Fruit fly (Drosophila melanogaster) whole organism, embryonic: ENCODE measurements around the gene HBS1.

Experiments
- B-H1 ChIP-seq: fragments of 200-800 bp; sonication (Bioruptor generic); IDR thresholded peaks from 3 replicates; pipeline ENCODE4 v1.3.6; 2022; ENCODE audit warnings: missing biosample characterization, missing genetic modification characterization
- B-H2 ChIP-seq: fragments of 200-800 bp; sonication (Bioruptor generic); optimal IDR thresholded peaks from 2 replicates; lab custom pipeline; 2018; ENCODE audit warnings: missing biosample characterization, mild to moderate bottlenecking, missing genetic modification characterization
- CG10565 ChIP-seq: fragments of 200-800 bp; sonication (Bioruptor generic); optimal IDR thresholded peaks from 3 replicates; lab custom pipeline; 2016; ENCODE audit warnings: missing biosample characterization, mild to moderate bottlenecking, missing genetic modification characterization
- CG10979 ChIP-seq: fragments of 200-800 bp; sonication (Bioruptor generic); optimal IDR thresholded peaks from 2 replicates; lab custom pipeline; 2018; ENCODE audit warnings: missing biosample characterization, mild to moderate bottlenecking, missing genetic modification characterization, moderate library complexity
- CG1233 ChIP-seq: fragments of 200-800 bp; sonication (Bioruptor generic); optimal IDR thresholded peaks from 4 replicates; lab custom pipeline; 2018; ENCODE audit warnings: missing biosample characterization, mild to moderate bottlenecking, missing genetic modification characterization
- CG12942 ChIP-seq: fragments of 200-800 bp; sonication (Bioruptor generic); optimal IDR thresholded peaks from 3 replicates; lab custom pipeline; 2016; ENCODE audit warnings: missing biosample characterization, missing genetic modification characterization
- CG13287 ChIP-seq: fragments of 200-800 bp; sonication (Bioruptor generic); IDR thresholded peaks from 2 replicates; pipeline ENCODE4 v1.3.6; 2022; ENCODE audit warnings: missing biosample characterization, missing genetic modification characterization; ENCODE audit not compliant: partially characterized antibody
- CG13624 ChIP-seq: fragments of 200-800 bp; sonication (Bioruptor generic); optimal IDR thresholded peaks from 2 replicates; lab custom pipeline; 2016; ENCODE audit warnings: missing biosample characterization, missing genetic modification characterization
- CG14441 ChIP-seq: fragments of 200-800 bp; sonication (Bioruptor generic); IDR thresholded peaks from 2 replicates; pipeline ENCODE4 v1.3.6; 2022; ENCODE audit warnings: missing biosample characterization, missing genetic modification characterization
- CG15514 ChIP-seq: fragments of 200-800 bp; sonication (Bioruptor generic); optimal IDR thresholded peaks from 3 replicates; lab custom pipeline; 2017; ENCODE audit warnings: missing biosample characterization, missing genetic modification characterization, mild to moderate bottlenecking, moderate library complexity, missing genetic modification reagents
- CG15696 ChIP-seq: fragments of 200-800 bp; sonication (Bioruptor generic); optimal IDR thresholded peaks from 2 replicates; lab custom pipeline; 2019; ENCODE audit warnings: missing biosample characterization, mild to moderate bottlenecking, missing genetic modification characterization, moderate library complexity
- CG16813 ChIP-seq: fragments of 200-800 bp; sonication (Bioruptor generic); IDR thresholded peaks from 3 replicates; pipeline ENCODE4 v1.3.6; 2022; ENCODE audit warnings: missing biosample characterization, missing genetic modification characterization; ENCODE audit not compliant: partially characterized antibody
- CG17359 ChIP-seq: fragments of 200-800 bp; sonication (Bioruptor generic); optimal IDR thresholded peaks from 3 replicates; lab custom pipeline; 2018; ENCODE audit warnings: missing biosample characterization, mild to moderate bottlenecking, missing genetic modification characterization, moderate library complexity
- CG17612 ChIP-seq: fragments of 200-800 bp; sonication (Bioruptor generic); IDR thresholded peaks from 2 replicates; pipeline ENCODE4 v1.3.6; 2022; ENCODE audit warnings: missing biosample characterization, missing genetic modification characterization
- CG2116 ChIP-seq: fragments of 200-800 bp; sonication (Bioruptor generic); optimal IDR thresholded peaks from 3 replicates; lab custom pipeline; 2018; ENCODE audit warnings: missing biosample characterization, mild to moderate bottlenecking, missing genetic modification characterization
- CG2199 ChIP-seq: fragments of 200-800 bp; sonication (Bioruptor generic); IDR thresholded peaks from 3 replicates; pipeline ENCODE4 v1.3.6; 2022; ENCODE audit warnings: missing biosample characterization, missing genetic modification characterization
- CG2202 ChIP-seq: fragments of 200-800 bp; sonication (Bioruptor generic); optimal IDR thresholded peaks from 2 replicates; lab custom pipeline; 2018; ENCODE audit warnings: missing biosample characterization, mild to moderate bottlenecking, missing genetic modification characterization
- CG32767 ChIP-seq: fragments of 200-800 bp; sonication (Bioruptor generic); IDR thresholded peaks from 2 replicates; pipeline ENCODE4 v1.3.6; 2022; ENCODE audit warnings: missing biosample characterization, missing genetic modification characterization
- CG3847 ChIP-seq: fragments of 200-800 bp; sonication (Bioruptor generic); IDR thresholded peaks from 2 replicates; pipeline ENCODE4 v1.3.6; 2022; ENCODE audit warnings: missing biosample characterization, missing genetic modification characterization
- CG6272 ChIP-seq: fragments of 200-800 bp; sonication (Bioruptor generic); IDR thresholded peaks from 2 replicates; pipeline ENCODE4 v1.3.6; 2022; ENCODE audit warnings: missing biosample characterization, missing genetic modification characterization
- CG6654 ChIP-seq: fragments of 200-800 bp; sonication (Bioruptor generic); optimal IDR thresholded peaks from 2 replicates; lab custom pipeline; 2017; ENCODE audit warnings: missing biosample characterization, mild to moderate bottlenecking, missing genetic modification characterization
- CG6683 ChIP-seq: fragments of 200-800 bp; sonication (Bioruptor generic); optimal IDR thresholded peaks from 2 replicates; lab custom pipeline; 2017; ENCODE audit warnings: missing biosample characterization, mild to moderate bottlenecking, missing genetic modification characterization, missing genetic modification reagents
- CG6689 ChIP-seq: fragments of 200-800 bp; sonication (Bioruptor generic); IDR thresholded peaks from 2 replicates; pipeline ENCODE4 v1.3.6; 2022; ENCODE audit warnings: missing biosample characterization, missing genetic modification characterization
- CG7372 ChIP-seq: fragments of 200-800 bp; sonication (Bioruptor generic); IDR thresholded peaks from 2 replicates; pipeline ENCODE4 v1.3.6; 2022; ENCODE audit warnings: missing biosample characterization, missing genetic modification characterization
- CG7556 ChIP-seq: fragments of 200-800 bp; sonication (Bioruptor generic); optimal IDR thresholded peaks from 2 replicates; lab custom pipeline; 2017; ENCODE audit warnings: missing biosample characterization, mild to moderate bottlenecking, missing genetic modification characterization
- CG7987 ChIP-seq: fragments of 200-800 bp; sonication (Bioruptor generic); optimal IDR thresholded peaks from 2 replicates; lab custom pipeline; 2018; ENCODE audit warnings: missing biosample characterization, mild to moderate bottlenecking, missing genetic modification characterization, moderate library complexity
- CG8359 ChIP-seq: fragments of 200-800 bp; sonication (Bioruptor generic); optimal IDR thresholded peaks from 2 replicates; lab custom pipeline; 2017; ENCODE audit warnings: missing biosample characterization, mild to moderate bottlenecking, missing genetic modification characterization, borderline replicate concordance
- CG9437 ChIP-seq: fragments of 200-800 bp; sonication (Bioruptor generic); optimal IDR thresholded peaks from 2 replicates; lab custom pipeline; 2018; ENCODE audit warnings: missing biosample characterization, mild to moderate bottlenecking, missing genetic modification characterization
- CTCF ChIP-seq: fragments of 200-800 bp; sonication (Bioruptor generic); optimal IDR thresholded peaks from 2 replicates; lab custom pipeline; 2017; ENCODE audit warnings: missing biosample characterization, mild to moderate bottlenecking, missing genetic modification characterization, moderate library complexity
- Dp ChIP-seq: fragments of 200-800 bp; sonication (Bioruptor generic); optimal IDR thresholded peaks from 2 replicates; lab custom pipeline; 2018; ENCODE audit warnings: missing biosample characterization, mild to moderate bottlenecking, missing genetic modification characterization, moderate library complexity
- Ets65A ChIP-seq: fragments of 200-800 bp; sonication (Bioruptor generic); peaks from one replicate; lab custom pipeline; 2016; ENCODE audit warnings: missing biosample characterization, missing genetic modification characterization
- Optix ChIP-seq: fragments of 200-800 bp; sonication (Bioruptor generic); IDR thresholded peaks from 3 replicates; pipeline ENCODE4 v1.3.6; 2022; ENCODE audit warnings: missing biosample characterization, missing genetic modification characterization
- amos ChIP-seq: fragments of 200-800 bp; sonication (Bioruptor generic); IDR thresholded peaks from 2 replicates; pipeline ENCODE4 v1.3.6; 2022; ENCODE audit warnings: missing biosample characterization, missing genetic modification characterization; ENCODE audit not compliant: partially characterized antibody
- aop ChIP-seq: fragments of 200-800 bp; sonication (Bioruptor generic); IDR thresholded peaks from 2 replicates; pipeline ENCODE4 v1.3.6; 2022; ENCODE audit warnings: missing biosample characterization, missing genetic modification characterization
- crol ChIP-seq: fragments of 200-800 bp; sonication (Bioruptor generic); IDR thresholded peaks from 2 replicates; pipeline ENCODE4 v1.3.6; 2022; ENCODE audit warnings: missing biosample characterization, missing genetic modification characterization
- dmrt99B ChIP-seq: fragments of 200-800 bp; sonication (Bioruptor generic); optimal IDR thresholded peaks from 2 replicates; lab custom pipeline; 2018; ENCODE audit warnings: missing biosample characterization, mild to moderate bottlenecking, missing genetic modification characterization, moderate library complexity
- gro ChIP-seq: fragments of 200-800 bp; sonication (Bioruptor generic); optimal IDR thresholded peaks from 2 replicates; lab custom pipeline; 2016; ENCODE audit warnings: missing biosample characterization, missing genetic modification characterization
- ham ChIP-seq: fragments of 200-800 bp; sonication (Bioruptor generic); IDR thresholded peaks from 2 replicates; pipeline ENCODE4 v1.3.6; 2022; ENCODE audit warnings: missing biosample characterization, missing genetic modification characterization
- hbn ChIP-seq: fragments of 200-800 bp; sonication (Bioruptor generic); IDR thresholded peaks from 2 replicates; pipeline ENCODE4 v1.3.6; 2022; ENCODE audit warnings: missing biosample characterization, missing genetic modification characterization; ENCODE audit not compliant: partially characterized antibody
- kni ChIP-seq: fragments of 200-800 bp; sonication (Bioruptor generic); optimal IDR thresholded peaks from 3 replicates; lab custom pipeline; 2017; ENCODE audit warnings: mild to moderate bottlenecking, missing biosample characterization, missing genetic modification reagents, missing genetic modification characterization
- maf-S ChIP-seq: fragments of 200-800 bp; sonication (Bioruptor generic); optimal IDR thresholded peaks from 2 replicates; lab custom pipeline; 2016; ENCODE audit warnings: missing biosample characterization, missing genetic modification characterization
- nmo ChIP-seq: fragments of 200-800 bp; sonication (Bioruptor generic); optimal IDR thresholded peaks from 2 replicates; lab custom pipeline; 2018; ENCODE audit warnings: missing biosample characterization, mild to moderate bottlenecking, missing genetic modification characterization, moderate library complexity
- otp ChIP-seq: fragments of 200-800 bp; sonication (Bioruptor generic); IDR thresholded peaks from 3 replicates; pipeline ENCODE4, ENCODE4 v1.3.6; 2022; ENCODE audit warnings: missing biosample characterization, missing genetic modification characterization
- pita ChIP-seq: fragments of 200-800 bp; sonication (Bioruptor generic); optimal IDR thresholded peaks from 2 replicates; lab custom pipeline; 2017; ENCODE audit warnings: missing biosample characterization, mild to moderate bottlenecking, missing genetic modification characterization
- row ChIP-seq: fragments of 200-800 bp; sonication (Bioruptor generic); IDR thresholded peaks from 3 replicates; pipeline ENCODE4 v1.3.6; 2022; ENCODE audit warnings: missing biosample characterization, missing genetic modification characterization
- stwl ChIP-seq: fragments of 200-800 bp; sonication (Bioruptor generic); optimal IDR thresholded peaks from 3 replicates; lab custom pipeline; 2018; ENCODE audit warnings: missing biosample characterization, mild to moderate bottlenecking, missing genetic modification characterization, moderate library complexity
- tgo ChIP-seq: fragments of 200-800 bp; sonication (Bioruptor generic); IDR thresholded peaks from 3 replicates; pipeline ENCODE4 v1.3.6; 2022; ENCODE audit warnings: missing biosample characterization, missing genetic modification characterization
- vfl ChIP-seq: fragments of 200-800 bp; sonication (Bioruptor generic); optimal IDR thresholded peaks from 2 replicates; lab custom pipeline; 2016; ENCODE audit warnings: missing biosample characterization, missing genetic modification characterization
- vnd ChIP-seq: fragments of 200-800 bp; sonication (Bioruptor generic); IDR thresholded peaks from 3 replicates; pipeline ENCODE4 v1.3.6; 2022; ENCODE audit warnings: missing biosample characterization, missing genetic modification characterization; ENCODE audit not compliant: partially characterized antibody
- vvl ChIP-seq: fragments of 200-800 bp; sonication (Bioruptor generic); IDR thresholded peaks from 2 replicates; pipeline ENCODE4 v1.3.6; 2022; ENCODE audit warnings: missing biosample characterization, missing genetic modification characterization
- zen ChIP-seq: fragments of 200-800 bp; sonication (Bioruptor generic); optimal IDR thresholded peaks from 3 replicates; lab custom pipeline; 2018; ENCODE audit warnings: missing biosample characterization, mild to moderate bottlenecking, missing genetic modification characterization, moderate library complexity

Gene HBS1

dm6 chr3L:1890941-1891340, 25.9 kb upstream of the HBS1 start:
- no peak for TF ChIP-seq crol (GFP tag; lab: Robert Waterston, UW)
- no peak for TF ChIP-seq CG2202 (tag; lab: Kevin White, UChicago)
- no peak for TF ChIP-seq CG1233 (GFP tag; lab: Kevin White, UChicago)
- no peak for TF ChIP-seq CG6272
- no peak for TF ChIP-seq CG9437
- no peak for TF ChIP-seq CG7987 (GFP tag; lab: Kevin White, UChicago)
- TF ChIP-seq CG15696 (tag; lab: Kevin White, UChicago), result no peak
- TF ChIP-seq CG13624 (GFP tag; lab: Kevin White, UChicago), result peak; percentile 2
- TF ChIP-seq gro (GFP tag; lab: Kevin White, UChicago), result no peak
- TF ChIP-seq CG6689 (GFP tag; lab: Robert Waterston, UW), result no peak
- no peak for TF ChIP-seq hbn (GFP tag; lab: Robert Waterston, UW)
- no peak for TF ChIP-seq maf-S
- TF ChIP-seq CG8359 (GFP tag; lab: Kevin White, UChicago), result no peak
- TF ChIP-seq CG32767, result no peak
- TF ChIP-seq CG14441 (GFP tag; lab: Robert Waterston, UW), result no peak
- TF ChIP-seq aop, result no peak
- peak; percentile 82 for TF ChIP-seq Dp (GFP tag; lab: Kevin White, UChicago)
- TF ChIP-seq CG17359 (tag; lab: Kevin White, UChicago), result no peak
- peak; percentile 38 for TF ChIP-seq CG15514 (GFP tag; lab: Kevin White, UChicago)
- TF ChIP-seq CG6654, result peak; percentile 9
- TF ChIP-seq kni (GFP tag; lab: Kevin White, UChicago), result no peak
- TF ChIP-seq amos (GFP tag; lab: Robert Waterston, UW), result peak; percentile 22; the same call in 1 of the 2 replicates
- TF ChIP-seq CG10565 (GFP tag; lab: Kevin White, UChicago), result no peak
- peak; percentile 20 for TF ChIP-seq CG10979 (tag; lab: Kevin White, UChicago)
- peak; percentile 26; the same call in 1 of the 2 replicates for TF ChIP-seq CG3847 (GFP tag; lab: Robert Waterston, UW)
- TF ChIP-seq CG17612 (GFP tag; lab: Robert Waterston, UW), result no peak
- peak; percentile 58; the same call in 2 of the 3 replicates for TF ChIP-seq CG2199 (GFP tag; lab: Robert Waterston, UW)
- TF ChIP-seq CG7556 (GFP tag; lab: Kevin White, UChicago), result no peak
- TF ChIP-seq vvl, result peak; percentile 43; the same call in 1 of the 2 replicates
- TF ChIP-seq CG2116 (GFP tag; lab: Kevin White, UChicago), result no peak
- no peak for TF ChIP-seq Optix (GFP tag; lab: Robert Waterston, UW)
- peak; percentile 38; the same call in 1 of the 3 replicates for TF ChIP-seq otp
- TF ChIP-seq Ets65A (GFP tag; lab: Kevin White, UChicago), result no peak
- TF ChIP-seq B-H2, result no peak
- TF ChIP-seq B-H1 (GFP tag; lab: Robert Waterston, UW), result no peak
- TF ChIP-seq CTCF (GFP tag; lab: Kevin White, UChicago), result peak; percentile 82
- TF ChIP-seq stwl (tag; lab: Kevin White, UChicago), result peak; percentile 55
- no peak for TF ChIP-seq tgo (GFP tag; lab: Robert Waterston, UW)
- no peak for TF ChIP-seq vnd (GFP tag; lab: Robert Waterston, UW)
- TF ChIP-seq CG16813 (GFP tag; lab: Robert Waterston, UW), result 0 out of 3 replicates have a peak, but pooled peaks have one; percentile 39
- peak; percentile 82 for TF ChIP-seq pita (GFP tag; lab: Kevin White, UChicago)
- TF ChIP-seq nmo, result peak; percentile 1
- TF ChIP-seq CG6683 (GFP tag; lab: Kevin White, UChicago), result no peak
- no peak for TF ChIP-seq dmrt99B (tag; lab: Kevin White, UChicago)
- TF ChIP-seq vfl (GFP tag; lab: Kevin White, UChicago), result no peak
- TF ChIP-seq zen (tag; lab: Kevin White, UChicago), result peak; percentile 15
- no peak for TF ChIP-seq ham
- TF ChIP-seq row (GFP tag; lab: Robert Waterston, UW), result peak; percentile 51; the same call in 1 of the 3 replicates
- TF ChIP-seq CG12942 (GFP tag; lab: Kevin White, UChicago), result no peak
- no peak for TF ChIP-seq CG7372
- peak; percentile 51; the same call in 1 of the 2 replicates for TF ChIP-seq CG13287 (GFP tag; lab: Robert Waterston, UW)
